Fruit fly (Drosophila melanogaster) whole organism, embryonic: Measurements from ENCODE around the gene CG43954.

ENCODE experiments used
- Antp ChIP-seq: fragments of 200-800 bp; sonication (Bioruptor generic); optimal IDR thresholded peaks from 3 replicates; lab custom pipeline; 2016; ENCODE audit warnings: missing biosample characterization, missing genetic modification characterization
- CG10959 ChIP-seq: fragments of 200-800 bp; sonication (Bioruptor generic); IDR thresholded peaks from 2 replicates; pipeline ENCODE4 v1.3.6; 2022; ENCODE audit warnings: missing biosample characterization, missing genetic modification characterization
- CG13894 ChIP-seq: fragments of 200-800 bp; sonication (Bioruptor generic); optimal IDR thresholded peaks from 3 replicates; lab custom pipeline; 2018; ENCODE audit warnings: missing biosample characterization, mild to moderate bottlenecking, missing genetic modification characterization, moderate library complexity
- CG14667 ChIP-seq: fragments of 200-800 bp; sonication (Bioruptor generic); IDR thresholded peaks from 2 replicates; pipeline ENCODE4 v1.3.6; 2022; ENCODE audit warnings: missing biosample characterization, missing genetic modification characterization
- CG14965 ChIP-seq: fragments of 200-800 bp; sonication (Bioruptor generic); optimal IDR thresholded peaks from 2 replicates; lab custom pipeline; 2016; ENCODE audit warnings: missing biosample characterization, missing genetic modification characterization, borderline replicate concordance
- CG17829 ChIP-seq: fragments of 200-800 bp; optimal IDR thresholded peaks from 2 replicates; lab custom pipeline; 2019; ENCODE audit warnings: missing biosample characterization, mild to moderate bottlenecking, missing genetic modification characterization, moderate library complexity
- CG33557 ChIP-seq: fragments of 200-800 bp; sonication (Bioruptor generic); optimal IDR thresholded peaks from 2 replicates; lab custom pipeline; 2019; ENCODE audit warnings: missing biosample characterization, mild to moderate bottlenecking, missing genetic modification characterization, moderate library complexity
- CG5953 ChIP-seq: fragments of 200-800 bp; sonication (Bioruptor generic); IDR thresholded peaks from 2 replicates; pipeline ENCODE4 v1.3.6; 2022; ENCODE audit warnings: missing biosample characterization, missing genetic modification characterization
- CG9876 ChIP-seq: fragments of 200-800 bp; sonication (Bioruptor generic); optimal IDR thresholded peaks from 2 replicates; lab custom pipeline; 2016; ENCODE audit warnings: missing biosample characterization, missing genetic modification characterization
- Doc3 ChIP-seq: fragments of 200-800 bp; sonication (Bioruptor generic); IDR thresholded peaks from 3 replicates; pipeline ENCODE4 v1.3.6; 2022; ENCODE audit warnings: missing biosample characterization, missing genetic modification characterization; ENCODE audit not compliant: partially characterized antibody
- Dp ChIP-seq: fragments of 200-800 bp; sonication (Bioruptor generic); optimal IDR thresholded peaks from 2 replicates; lab custom pipeline; 2018; ENCODE audit warnings: missing biosample characterization, mild to moderate bottlenecking, missing genetic modification characterization, moderate library complexity
- Dref ChIP-seq: fragments of 200-800 bp; sonication (Bioruptor generic); IDR thresholded peaks from 2 replicates; pipeline ENCODE4 v1.3.6; 2022; ENCODE audit warnings: missing biosample characterization, missing genetic modification characterization
- Ets65A ChIP-seq: fragments of 200-800 bp; sonication (Bioruptor generic); peaks from one replicate; lab custom pipeline; 2016; ENCODE audit warnings: missing biosample characterization, missing genetic modification characterization
- Fer3 ChIP-seq: fragments of 200-800 bp; sonication (Bioruptor generic); optimal IDR thresholded peaks from 2 replicates; lab custom pipeline; 2018; ENCODE audit warnings: missing biosample characterization, mild to moderate bottlenecking, missing genetic modification characterization, moderate library complexity
- Meics ChIP-seq: fragments of 200-800 bp; sonication (Bioruptor generic); optimal IDR thresholded peaks from 2 replicates; lab custom pipeline; 2017; ENCODE audit warnings: missing biosample characterization, mild to moderate bottlenecking, missing genetic modification characterization
- Myb ChIP-seq: fragments of 200-800 bp; sonication (Bioruptor generic); optimal IDR thresholded peaks from 2 replicates; lab custom pipeline; 2016; ENCODE audit warnings: missing biosample characterization, missing genetic modification characterization
- Rfx ChIP-seq: fragments of 200-800 bp; sonication (Bioruptor generic); IDR thresholded peaks from 2 replicates; pipeline ENCODE4 v1.3.6; 2022; ENCODE audit warnings: missing biosample characterization, missing genetic modification characterization
- Spps ChIP-seq: fragments of 200-800 bp; sonication (Bioruptor generic); optimal IDR thresholded peaks from 2 replicates; lab custom pipeline; 2018; ENCODE audit warnings: missing biosample characterization, mild to moderate bottlenecking, missing genetic modification characterization
- Stat92E ChIP-seq, 3 experiments: fragments of >200 bp in 2 of 3; fragments of 200-800 bp in 1 of 3; sonication (Bioruptor generic) in 1 of 3; optimal IDR thresholded peaks; 2 replicates each; lab custom pipeline; 2017 to 2019; ENCODE audit warnings: missing biosample characterization in 3 of 3, missing genetic modification characterization in 3 of 3, mild to moderate bottlenecking in 1 of 3, moderate library complexity in 1 of 3
- Xrp1 ChIP-seq: fragments of 200-800 bp; sonication (Bioruptor generic); IDR thresholded peaks from 2 replicates; pipeline ENCODE4 v1.3.6; 2022; ENCODE audit warnings: missing biosample characterization, missing genetic modification characterization
- ab ChIP-seq: fragments of 200-800 bp; sonication (Bioruptor generic); optimal IDR thresholded peaks from 2 replicates; lab custom pipeline; 2016; ENCODE audit warnings: missing biosample characterization, missing genetic modification characterization
- bowl ChIP-seq: fragments of 200-800 bp; sonication (Bioruptor generic); IDR thresholded peaks from 2 replicates; pipeline ENCODE4 v1.3.6; 2022; ENCODE audit warnings: missing biosample characterization, missing genetic modification characterization
- caup ChIP-seq: fragments of 200-800 bp; sonication (Bioruptor generic); optimal IDR thresholded peaks from 3 replicates; lab custom pipeline; 2017; ENCODE audit warnings: missing biosample characterization, mild to moderate bottlenecking, missing genetic modification characterization, moderate library complexity; ENCODE audit not compliant: severe bottlenecking
- chinmo ChIP-seq: fragments of 200-800 bp; sonication (Bioruptor generic); IDR thresholded peaks from 4 replicates; pipeline ENCODE4 v1.3.6; 2022; ENCODE audit warnings: missing biosample characterization, missing genetic modification characterization; ENCODE audit not compliant: partially characterized antibody
- ci ChIP-seq: fragments of 200-800 bp; sonication (Bioruptor generic); IDR thresholded peaks from 3 replicates; pipeline ENCODE4 v1.3.6; 2022; ENCODE audit warnings: missing biosample characterization, missing genetic modification characterization
- da ChIP-seq: fragments of 200-800 bp; sonication (Bioruptor generic); optimal IDR thresholded peaks from 2 replicates; lab custom pipeline; 2016; ENCODE audit warnings: missing biosample characterization, missing genetic modification characterization
- eve ChIP-seq, 2 experiments: fragments of >200 bp; optimal IDR thresholded peaks; 2 replicates each; lab custom pipeline; 2017; ENCODE audit warnings: missing biosample characterization in 2 of 2, missing genetic modification characterization in 2 of 2
- ewg ChIP-seq: fragments of 200-800 bp; sonication (Bioruptor generic); optimal IDR thresholded peaks from 3 replicates; lab custom pipeline; 2017; ENCODE audit warnings: mild to moderate bottlenecking, missing biosample characterization, missing genetic modification reagents, missing genetic modification characterization
- fd3F ChIP-seq: fragments of 200-800 bp; sonication (Bioruptor generic); optimal IDR thresholded peaks from 2 replicates; lab custom pipeline; 2018; ENCODE audit warnings: missing biosample characterization, mild to moderate bottlenecking, missing genetic modification characterization, moderate library complexity
- gcm ChIP-seq: fragments of 200-800 bp; sonication (Bioruptor generic); optimal IDR thresholded peaks from 2 replicates; lab custom pipeline; 2019; ENCODE audit warnings: missing biosample characterization, mild to moderate bottlenecking, missing genetic modification characterization, moderate library complexity
- hth ChIP-seq: fragments of >200 bp; optimal IDR thresholded peaks from 2 replicates; lab custom pipeline; 2017; ENCODE audit warnings: inconsistent platforms
- kay ChIP-seq: fragments of 200-800 bp; sonication (Bioruptor generic); optimal IDR thresholded peaks from 2 replicates; lab custom pipeline; 2016; ENCODE audit warnings: missing biosample characterization, missing genetic modification characterization
- klu ChIP-seq: fragments of 200-800 bp; sonication (Bioruptor generic); IDR thresholded peaks from 2 replicates; pipeline ENCODE4 v1.3.6; 2022; ENCODE audit warnings: missing biosample characterization, missing genetic modification characterization
- nom ChIP-seq: fragments of 200-800 bp; sonication (Bioruptor generic); optimal IDR thresholded peaks from 2 replicates; lab custom pipeline; 2017; ENCODE audit warnings: missing biosample characterization, missing genetic modification characterization, mild to moderate bottlenecking, moderate library complexity, missing genetic modification reagents
- org-1 ChIP-seq: fragments of 200-800 bp; sonication (Bioruptor generic); optimal IDR thresholded peaks from 2 replicates; lab custom pipeline; 2017; ENCODE audit warnings: missing biosample characterization, missing genetic modification characterization
- otp ChIP-seq: fragments of 200-800 bp; sonication (Bioruptor generic); IDR thresholded peaks from 3 replicates; pipeline ENCODE4, ENCODE4 v1.3.6; 2022; ENCODE audit warnings: missing biosample characterization, missing genetic modification characterization
- pho ChIP-seq: fragments of 200-800 bp; sonication (Bioruptor generic); optimal IDR thresholded peaks from 2 replicates; lab custom pipeline; 2016; ENCODE audit warnings: missing biosample characterization, missing genetic modification characterization
- pita ChIP-seq: fragments of 200-800 bp; sonication (Bioruptor generic); optimal IDR thresholded peaks from 2 replicates; lab custom pipeline; 2017; ENCODE audit warnings: missing biosample characterization, mild to moderate bottlenecking, missing genetic modification characterization
- repo ChIP-seq: fragments of 200-800 bp; sonication (Bioruptor generic); optimal IDR thresholded peaks from 2 replicates; lab custom pipeline; 2016; ENCODE audit warnings: missing biosample characterization, missing genetic modification characterization
- sens ChIP-seq: fragments of 200-800 bp; sonication (Bioruptor generic); peaks from one replicate; lab custom pipeline; 2016; ENCODE audit warnings: missing biosample characterization, missing genetic modification characterization
- sisA ChIP-seq: fragments of 200-800 bp; sonication (Bioruptor generic); IDR thresholded peaks from 2 replicates; pipeline ENCODE4 v1.3.6; 2022; ENCODE audit warnings: missing biosample characterization, missing genetic modification characterization
- stwl ChIP-seq: fragments of 200-800 bp; sonication (Bioruptor generic); optimal IDR thresholded peaks from 3 replicates; lab custom pipeline; 2018; ENCODE audit warnings: missing biosample characterization, mild to moderate bottlenecking, missing genetic modification characterization, moderate library complexity
- tin ChIP-seq: fragments of 200-800 bp; sonication (Bioruptor generic); optimal IDR thresholded peaks from 3 replicates; lab custom pipeline; 2016; ENCODE audit warnings: missing biosample characterization, missing genetic modification characterization

The CG43954 gene

DNA sequence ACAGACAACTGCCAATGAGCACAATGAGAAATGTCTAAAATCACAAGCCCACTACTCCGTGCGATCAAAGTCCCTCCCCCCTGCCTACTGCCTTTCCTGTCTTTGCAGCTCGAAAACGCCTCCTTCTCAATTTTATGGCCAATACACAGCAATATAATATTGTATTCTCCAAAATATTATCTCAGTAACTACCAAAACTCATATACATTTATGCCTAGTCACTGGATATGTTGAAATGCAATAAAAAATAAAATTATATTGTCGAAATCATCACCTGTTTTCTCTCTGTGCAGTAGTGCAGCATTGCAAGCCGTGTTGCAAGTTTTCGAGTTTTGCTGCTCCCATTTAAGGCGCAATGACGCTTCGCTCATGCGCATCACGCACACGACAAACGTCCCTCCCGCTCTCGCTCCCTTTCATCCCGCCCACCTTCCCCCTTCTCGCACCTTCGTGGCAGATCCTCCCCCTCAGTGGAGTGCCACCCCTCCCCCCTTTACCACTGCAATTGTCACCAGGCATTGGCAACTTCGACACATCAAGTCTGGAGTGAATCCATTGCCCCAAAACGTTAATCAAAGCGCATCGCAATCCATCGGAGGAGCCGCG is 47.1 kb upstream of the CG43954 start (continued):
- TF ChIP-seq chinmo (0 out of 4 replicates have a peak, but pooled peaks have one; percentile 16), sisA (GFP tag; lab: Robert Waterston, UW) (no peak), repo (GFP tag; lab: Kevin White, UChicago) (no peak), Myb (GFP tag; lab: Kevin White, UChicago) (no peak), stwl (no peak), bowl (GFP tag; lab: Robert Waterston, UW) (no peak), Fer3 (tag; lab: Kevin White, UChicago) (no peak), pita (GFP tag; lab: Kevin White, UChicago) (no peak), ab (GFP tag; lab: Kevin White, UChicago) (no peak), CG14667 (GFP tag; lab: Robert Waterston, UW) (no peak), Dp (GFP tag; lab: Kevin White, UChicago) (no peak), klu (GFP tag; lab: Robert Waterston, UW) (no peak), tin (GFP tag; lab: Kevin White, UChicago) (no peak), org-1 (GFP tag; lab: Kevin White, UChicago) (no peak), otp (GFP tag; lab: Robert Waterston, UW) (no peak), CG17829 (tag; lab: Kevin White, UChicago) (no peak), sens (GFP tag; lab: Kevin White, UChicago) (peak; percentile 74), Meics (no peak), Doc3 (GFP tag; lab: Robert Waterston, UW) (no peak), fd3F (GFP tag; lab: Kevin White, UChicago) (no peak), hth (lab: Kevin White, UChicago) (no peak), CG10959 (GFP tag; lab: Robert Waterston, UW) (peak; percentile 40; the same call in 1 of the 2 replicates), Stat92E (GFP tag; optimal IDR thresholded peaks at IDR 0.05; lab: Kevin White, UChicago) (no peak), caup (GFP tag; lab: Kevin White, UChicago) (no peak), Spps (tag; lab: Kevin White, UChicago) (no peak), CG13894 (tag; lab: Kevin White, UChicago) (no peak), ewg (GFP tag; lab: Kevin White, UChicago) (peak; percentile 11), da (GFP tag; lab: Kevin White, UChicago) (no peak), CG5953 (no peak), ci (GFP tag; lab: Robert Waterston, UW) (no peak), nom (GFP tag; lab: Kevin White, UChicago) (peak; percentile 92), Antp (GFP tag; lab: Kevin White, UChicago) (no peak), kay (GFP tag; lab: Kevin White, UChicago) (no peak), Rfx (GFP tag; lab: Robert Waterston, UW) (no peak), CG9876 (GFP tag; lab: Kevin White, UChicago) (no peak), pho (GFP tag; lab: Kevin White, UChicago) (no peak), eve (GFP tag; optimal IDR thresholded peaks at IDR 0.05; lab: Kevin White, UChicago) (no peak), CG33557 (GFP tag; lab: Kevin White, UChicago) (no peak), Dref (no peak), Ets65A (GFP tag; lab: Kevin White, UChicago) (peak; percentile 38), CG14965 (GFP tag; lab: Kevin White, UChicago) (no peak), Xrp1 (0 out of 2 replicates have a peak, but pooled peaks have one; percentile 30), gcm (GFP tag; lab: Kevin White, UChicago) (no peak)
- TF ChIP-seq, all 482 proteins: peak for 18
